Worm (Caenorhabditis elegans): ENCODE measurements around the gene ergi-1.

DNA sequence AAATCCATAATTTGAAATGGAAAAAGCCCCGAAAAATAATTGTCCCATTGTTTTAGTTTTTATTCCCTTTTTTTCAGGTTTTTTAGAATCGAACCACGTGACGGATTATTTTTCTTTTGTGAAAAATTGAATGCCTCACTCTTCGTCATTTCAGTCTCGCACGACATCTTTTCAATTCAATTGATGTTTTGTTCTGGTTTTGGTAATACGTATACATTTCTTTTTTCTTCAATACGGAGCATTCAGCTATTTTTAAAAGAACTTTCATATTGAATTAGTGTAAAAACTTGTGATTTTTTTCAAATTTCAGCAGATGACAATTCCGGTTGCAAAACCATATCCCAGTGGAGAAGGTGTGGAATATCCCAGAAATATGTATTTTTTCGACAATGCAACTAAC is 29.7 kb upstream of the ergi-1 start, which contains the start of gene F49H12.7:
- TF ChIP-seq daf-12 (tag; optimal IDR thresholded peaks at IDR 0.05) (no peak), pha-4 (tag; optimal IDR thresholded peaks at IDR 0.05) (no peak), pqm-1 (tag; optimal IDR thresholded peaks at IDR 0.05) (no peak), lin-39 (tag; optimal IDR thresholded peaks at IDR 0.05) (no peak), unc-39 (tag; optimal IDR thresholded peaks at IDR 0.05) (no peak), aly-2 (tag; optimal IDR thresholded peaks at IDR 0.05) (no peak), fkh-10 (GFP tag; optimal IDR thresholded peaks at IDR 0.05) (no peak)

All from whole organism, L3 larva.